Fruit fly (Drosophila melanogaster): ENCODE measurements around the gene Spn27A.

Gene Spn27A

DNA sequence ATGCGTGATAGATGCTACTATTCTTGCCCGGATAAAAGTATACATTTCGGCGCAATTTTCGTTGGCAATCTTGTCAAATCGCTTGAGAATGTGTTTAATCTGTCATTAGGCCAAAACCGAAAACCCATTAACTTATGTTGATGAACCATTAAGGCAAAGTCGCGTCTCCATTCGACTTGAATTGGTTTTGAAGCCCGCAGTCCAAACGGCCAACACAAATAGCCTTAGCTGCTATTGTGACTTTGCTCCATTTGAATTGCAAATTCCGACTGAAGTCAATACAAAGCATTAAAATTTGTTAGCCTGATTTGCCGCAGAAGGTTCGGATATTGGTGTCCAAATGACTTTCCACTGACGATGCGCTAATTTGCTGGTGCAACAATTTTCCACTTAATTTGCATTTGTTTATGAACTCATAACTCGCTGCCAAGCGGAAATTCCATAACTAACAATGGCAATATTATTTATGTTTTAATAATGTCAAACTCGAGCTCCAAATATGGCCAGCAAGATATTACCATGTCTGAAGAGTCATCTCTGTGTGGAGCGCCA, 33.3 kb upstream of the Spn27A start:
- TF ChIP-seq Snoo (tag; optimal IDR thresholded peaks at IDR 0.05) (no peak), D1 (tag; optimal IDR thresholded peaks at IDR 0.05) (no peak), rn (GFP tag; IDR thresholded peaks at IDR 0.05) (no peak), CG32121 (GFP tag; IDR thresholded peaks at IDR 0.05) (no peak), CG12605 (GFP tag; IDR thresholded peaks at IDR 0.05) (no peak), CG34367 (tag; optimal IDR thresholded peaks at IDR 0.05) (no peak), Pif1A (GFP tag; optimal IDR thresholded peaks at IDR 0.05) (no peak), CG9948 (tag; optimal IDR thresholded peaks at IDR 0.05) (no peak), CG4496 (GFP tag; IDR thresholded peaks at IDR 0.05) (no peak)

DNA sequence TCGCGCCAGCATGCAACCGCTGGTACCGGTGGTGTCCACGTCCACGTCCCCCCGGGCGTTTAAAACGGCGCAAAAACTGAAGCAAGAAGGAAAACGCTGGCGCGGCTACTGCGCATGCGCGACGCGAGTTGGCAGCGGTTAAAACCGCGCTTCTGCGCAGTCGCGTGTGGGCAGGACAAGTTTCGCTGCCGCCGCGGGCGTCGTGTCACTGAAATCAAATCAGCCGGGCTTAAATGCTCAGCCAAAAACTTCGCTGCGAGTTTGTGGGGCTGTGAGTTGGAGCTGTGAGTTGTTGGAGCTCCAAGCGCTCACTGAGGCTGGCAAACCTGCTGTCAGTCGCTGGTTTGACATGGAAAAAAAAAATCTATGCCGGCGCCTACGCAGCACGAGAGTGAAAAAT, 31.9 kb upstream of the Spn27A start:
- peak; percentile 14; the same call in 1 of the 2 replicates for TF ChIP-seq Ets98B (GFP tag; IDR thresholded peaks at IDR 0.05)
- TF ChIP-seq gl (tag; optimal IDR thresholded peaks at IDR 0.05) = no peak
- no peak for TF ChIP-seq D1 (tag; optimal IDR thresholded peaks at IDR 0.05)
- TF ChIP-seq CG34367 (tag; optimal IDR thresholded peaks at IDR 0.05) = no peak
- TF ChIP-seq CG8301 (tag; optimal IDR thresholded peaks at IDR 0.05) = no peak
- no peak for TF ChIP-seq Pif1A (GFP tag; optimal IDR thresholded peaks at IDR 0.05)
- TF ChIP-seq CG4496 (GFP tag; IDR thresholded peaks at IDR 0.05) = peak; percentile 55; the same call in 1 of the 3 replicates
- TF ChIP-seq Snoo (tag; optimal IDR thresholded peaks at IDR 0.05) = no peak
- no peak for TF ChIP-seq CG12605 (GFP tag; IDR thresholded peaks at IDR 0.05)
- TF ChIP-seq CG32121 (GFP tag; IDR thresholded peaks at IDR 0.05) = no peak
- 0 out of 3 replicates have a peak, but pooled peaks have one; percentile 18 for TF ChIP-seq fd96Ca (GFP tag; IDR thresholded peaks at IDR 0.05)
- TF ChIP-seq Pif1B (GFP tag; optimal IDR thresholded peaks at IDR 0.05) = no peak
- no peak for TF ChIP-seq EcR (GFP tag; optimal IDR thresholded peaks at IDR 0.05)
- TF ChIP-seq CG17806 (tag; optimal IDR thresholded peaks at IDR 0.05) = no peak
- no peak for TF ChIP-seq CG14655 (GFP tag; optimal IDR thresholded peaks at IDR 0.05)
- no peak for TF ChIP-seq CG8159 (tag; optimal IDR thresholded peaks at IDR 0.05)
- TF ChIP-seq CG13204 (GFP tag; optimal IDR thresholded peaks at IDR 0.05) = no peak

DNA sequence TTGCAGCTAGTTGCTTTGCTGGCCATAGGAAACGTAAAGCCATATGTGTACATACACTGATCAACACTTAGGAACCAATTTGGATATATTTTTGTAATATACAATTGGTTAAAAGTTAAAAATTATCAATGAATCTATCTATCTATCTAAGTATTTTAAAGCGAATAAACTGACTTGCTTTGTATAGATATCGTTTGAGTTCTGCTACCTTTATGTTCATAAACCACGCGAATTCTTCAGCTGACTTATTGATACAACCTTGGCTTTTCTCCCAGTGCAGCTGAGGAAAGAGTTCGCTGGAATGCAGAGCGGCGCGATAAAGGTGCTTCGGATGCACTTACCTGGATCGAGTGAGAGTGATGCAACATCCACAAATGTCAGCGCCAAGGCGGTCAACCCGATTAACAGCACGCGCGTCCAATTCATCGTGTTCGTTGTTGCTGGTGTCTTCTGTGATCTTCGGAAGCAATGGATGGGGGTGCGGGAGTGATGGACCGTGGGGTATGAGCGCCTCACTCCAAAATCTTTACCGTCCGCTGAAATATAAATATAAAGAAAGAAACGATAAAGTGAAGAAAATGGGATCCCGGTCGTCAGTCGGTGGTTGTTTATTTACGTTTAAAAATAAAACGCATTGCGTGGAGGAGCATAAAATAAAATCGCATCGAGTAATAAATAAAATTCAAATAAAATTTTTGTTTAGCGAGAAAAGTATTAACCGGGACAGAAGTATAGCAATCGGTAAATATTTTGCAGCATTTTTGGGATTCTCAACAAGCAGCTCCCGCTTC, 28.5 kb upstream of the Spn27A start:
- no peak for TF ChIP-seq rn (GFP tag; IDR thresholded peaks at IDR 0.05)
- TF ChIP-seq D1 (tag; optimal IDR thresholded peaks at IDR 0.05) = no peak
- no peak for TF ChIP-seq CG10348 (GFP tag; IDR thresholded peaks at IDR 0.05)
- TF ChIP-seq Pif1A (GFP tag; optimal IDR thresholded peaks at IDR 0.05) = peak; percentile 32
- peak; percentile 39 for TF ChIP-seq Pif1B (GFP tag; optimal IDR thresholded peaks at IDR 0.05)
- no peak for TF ChIP-seq CG14655 (GFP tag; optimal IDR thresholded peaks at IDR 0.05)
- TF ChIP-seq CG8159 (tag; optimal IDR thresholded peaks at IDR 0.05) = peak; percentile 62
- TF ChIP-seq CG34367 (tag; optimal IDR thresholded peaks at IDR 0.05) = peak; percentile 0
- TF ChIP-seq Ets98B (GFP tag; IDR thresholded peaks at IDR 0.05) = no peak
- peak; percentile 41 for TF ChIP-seq CG9948 (tag; optimal IDR thresholded peaks at IDR 0.05)
- no peak for TF ChIP-seq CG12605 (GFP tag; IDR thresholded peaks at IDR 0.05)
- no peak for TF ChIP-seq CG8301 (tag; optimal IDR thresholded peaks at IDR 0.05)
- TF ChIP-seq CG17806 (tag; optimal IDR thresholded peaks at IDR 0.05) = peak; percentile 34
- TF ChIP-seq CG32121 (GFP tag; IDR thresholded peaks at IDR 0.05) = no peak
- TF ChIP-seq EcR (GFP tag; optimal IDR thresholded peaks at IDR 0.05) = peak; percentile 55
- no peak for TF ChIP-seq gl (tag; optimal IDR thresholded peaks at IDR 0.05)
- TF ChIP-seq CG13204 (GFP tag; optimal IDR thresholded peaks at IDR 0.05) = peak; percentile 16
- no peak for TF ChIP-seq fd96Ca (GFP tag; IDR thresholded peaks at IDR 0.05)
- no peak for TF ChIP-seq Snoo (tag; optimal IDR thresholded peaks at IDR 0.05)
- TF ChIP-seq CG4496 (GFP tag; IDR thresholded peaks at IDR 0.05) = no peak
- TF ChIP-seq CG15710 (tag; optimal IDR thresholded peaks at IDR 0.05) = peak; percentile 46

DNA sequence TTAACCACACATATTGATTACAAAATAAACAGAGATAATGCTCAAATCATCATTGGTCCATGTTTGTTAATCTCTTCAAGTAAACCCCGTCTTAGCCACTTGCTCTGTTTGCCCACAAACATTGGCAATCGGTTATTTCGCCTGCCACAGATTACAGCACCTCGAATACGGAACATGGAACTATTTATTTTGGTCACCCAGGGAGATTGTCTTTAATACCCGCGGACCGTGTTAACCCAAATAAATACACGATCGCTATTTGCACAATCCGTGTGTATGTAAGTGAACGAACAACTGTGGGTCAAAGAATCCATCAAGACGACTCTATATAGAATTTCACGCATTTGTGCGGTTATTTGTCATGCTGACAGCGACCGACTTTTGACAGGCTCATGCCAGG, 27.6 kb upstream of the Spn27A start:
- no peak for TF ChIP-seq CG8301 (tag; optimal IDR thresholded peaks at IDR 0.05)

DNA sequence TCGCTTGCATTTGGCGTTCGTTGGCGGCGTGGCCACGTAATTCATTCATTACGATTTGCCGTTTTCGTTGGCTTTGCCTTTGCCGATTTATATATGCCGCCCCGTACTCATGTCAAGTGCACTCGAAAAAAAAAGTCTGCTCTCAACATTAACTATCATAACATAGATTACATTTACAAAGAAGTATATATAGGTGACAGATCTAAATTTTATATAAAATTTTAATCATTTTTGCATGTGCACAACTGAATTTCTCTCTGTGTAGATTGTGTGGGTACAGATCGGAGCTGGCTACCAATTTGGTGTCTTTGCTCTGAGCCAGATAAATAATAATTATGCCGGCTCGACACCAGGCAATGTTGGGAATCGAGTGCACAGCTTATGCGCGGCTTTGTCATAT, 25.2 kb upstream of the Spn27A start:
- TF ChIP-seq gl (tag; optimal IDR thresholded peaks at IDR 0.05) = no peak
- TF ChIP-seq CG34367 (tag; optimal IDR thresholded peaks at IDR 0.05) = peak; percentile 55
- TF ChIP-seq CG12605 (GFP tag; IDR thresholded peaks at IDR 0.05) = peak; percentile 78
- peak; percentile 65 for TF ChIP-seq Pif1A (GFP tag; optimal IDR thresholded peaks at IDR 0.05)
- peak; percentile 83 for TF ChIP-seq Ets98B (GFP tag; IDR thresholded peaks at IDR 0.05)
- no peak for TF ChIP-seq CG13204 (GFP tag; optimal IDR thresholded peaks at IDR 0.05)
- TF ChIP-seq Snoo (tag; optimal IDR thresholded peaks at IDR 0.05) = peak; percentile 55
- TF ChIP-seq CG17806 (tag; optimal IDR thresholded peaks at IDR 0.05) = peak; percentile 60
- peak; percentile 89 for TF ChIP-seq CG32121 (GFP tag; IDR thresholded peaks at IDR 0.05)
- no peak for TF ChIP-seq CG10348 (GFP tag; IDR thresholded peaks at IDR 0.05)
- TF ChIP-seq CG15710 (tag; optimal IDR thresholded peaks at IDR 0.05) = peak; percentile 57
- peak; percentile 62 for TF ChIP-seq CG14655 (GFP tag; optimal IDR thresholded peaks at IDR 0.05)
- TF ChIP-seq D1 (tag; optimal IDR thresholded peaks at IDR 0.05) = no peak
- TF ChIP-seq CG4496 (GFP tag; IDR thresholded peaks at IDR 0.05) = peak; percentile 89
- peak; percentile 64 for TF ChIP-seq Pif1B (GFP tag; optimal IDR thresholded peaks at IDR 0.05)
- no peak for TF ChIP-seq EcR (GFP tag; optimal IDR thresholded peaks at IDR 0.05)
- TF ChIP-seq rn (GFP tag; IDR thresholded peaks at IDR 0.05) = peak; percentile 65
- TF ChIP-seq CG8301 (tag; optimal IDR thresholded peaks at IDR 0.05) = peak; percentile 66
- peak; percentile 55 for TF ChIP-seq CG9948 (tag; optimal IDR thresholded peaks at IDR 0.05)
- peak; percentile 83; the same call in 2 of the 3 replicates for TF ChIP-seq fd96Ca (GFP tag; IDR thresholded peaks at IDR 0.05)
- peak; percentile 62 for TF ChIP-seq CG8159 (tag; optimal IDR thresholded peaks at IDR 0.05)

Data from whole organism, pupa.